Fruit fly (Drosophila melanogaster) whole organism, embryonic: ENCODE data around the gene CG31343.

Experiments used
- CG10979 ChIP-seq: fragments of 200-800 bp; sonication (Bioruptor generic); optimal IDR thresholded peaks from 2 replicates; lab custom pipeline; 2018; ENCODE audit warnings: missing biosample characterization, mild to moderate bottlenecking, missing genetic modification characterization, moderate library complexity
- CG11247 ChIP-seq: fragments of 200-800 bp; sonication (Bioruptor generic); IDR thresholded peaks from 2 replicates; pipeline ENCODE4 v1.3.6; 2022; ENCODE audit warnings: missing biosample characterization, missing genetic modification characterization
- CG11504 ChIP-seq: fragments of 200-800 bp; sonication (Bioruptor generic); optimal IDR thresholded peaks from 3 replicates; lab custom pipeline; 2019; ENCODE audit warnings: missing biosample characterization, mild to moderate bottlenecking, missing genetic modification characterization, moderate library complexity
- CG12769 ChIP-seq: fragments of 200-800 bp; sonication (Bioruptor generic); optimal IDR thresholded peaks from 2 replicates; lab custom pipeline; 2019; ENCODE audit warnings: missing biosample characterization, mild to moderate bottlenecking, missing genetic modification characterization, moderate library complexity
- CG13624 ChIP-seq: fragments of 200-800 bp; sonication (Bioruptor generic); optimal IDR thresholded peaks from 2 replicates; lab custom pipeline; 2016; ENCODE audit warnings: missing biosample characterization, missing genetic modification characterization
- CG15011 ChIP-seq: fragments of 200-800 bp; sonication (Bioruptor generic); optimal IDR thresholded peaks from 3 replicates; lab custom pipeline; 2018; ENCODE audit warnings: missing biosample characterization, mild to moderate bottlenecking, missing genetic modification characterization
- CG18011 ChIP-seq: fragments of 200-800 bp; sonication (Bioruptor generic); optimal IDR thresholded peaks from 2 replicates; lab custom pipeline; 2017; ENCODE audit warnings: missing biosample characterization, missing genetic modification characterization, mild to moderate bottlenecking, moderate library complexity, missing genotype
- CG32772 ChIP-seq: fragments of 200-800 bp; sonication (Bioruptor generic); IDR thresholded peaks from 2 replicates; pipeline ENCODE4 v1.3.6; 2022; ENCODE audit warnings: missing biosample characterization, missing genetic modification characterization
- CG6175 ChIP-seq: fragments of 200-800 bp; sonication (Bioruptor generic); IDR thresholded peaks from 3 replicates; pipeline ENCODE4 v1.3.6; 2022; ENCODE audit warnings: missing biosample characterization, missing genetic modification characterization
- CG6254 ChIP-seq: fragments of 200-800 bp; sonication (Bioruptor generic); optimal IDR thresholded peaks from 3 replicates; lab custom pipeline; 2017; ENCODE audit warnings: mild to moderate bottlenecking, missing biosample characterization, missing genetic modification reagents, missing genetic modification characterization
- CG7839 ChIP-seq: fragments of 200-800 bp; sonication (Bioruptor generic); optimal IDR thresholded peaks from 3 replicates; lab custom pipeline; 2018; ENCODE audit warnings: missing biosample characterization, mild to moderate bottlenecking, missing genetic modification characterization, moderate library complexity
- Camta ChIP-seq: fragments of 200-800 bp; sonication (Bioruptor generic); optimal IDR thresholded peaks from 2 replicates; lab custom pipeline; 2016; ENCODE audit warnings: missing biosample characterization, missing genetic modification characterization
- CoRest ChIP-seq: fragments of 200-800 bp; sonication (Bioruptor generic); optimal IDR thresholded peaks from 3 replicates; lab custom pipeline; 2018; ENCODE audit warnings: missing biosample characterization, mild to moderate bottlenecking, missing genetic modification characterization, moderate library complexity
- D19A ChIP-seq: fragments of 200-800 bp; optimal IDR thresholded peaks from 3 replicates; lab custom pipeline; 2019; ENCODE audit warnings: missing biosample characterization, mild to moderate bottlenecking, missing genetic modification characterization, moderate library complexity
- Drgx ChIP-seq: fragments of 200-800 bp; sonication (Bioruptor generic); IDR thresholded peaks from 2 replicates; pipeline ENCODE4 v1.3.6; 2022; ENCODE audit warnings: missing biosample characterization, missing genetic modification characterization
- Ets97D ChIP-seq: fragments of 200-800 bp; sonication (Bioruptor generic); optimal IDR thresholded peaks from 3 replicates; lab custom pipeline; 2016; ENCODE audit warnings: missing biosample characterization, missing genetic modification characterization
- Fer2 ChIP-seq: fragments of 200-800 bp; sonication (Bioruptor generic); optimal IDR thresholded peaks from 2 replicates; lab custom pipeline; 2018; ENCODE audit warnings: missing biosample characterization, mild to moderate bottlenecking, missing genetic modification characterization, moderate library complexity
- HLH3B ChIP-seq: fragments of 200-800 bp; sonication (Bioruptor generic); IDR thresholded peaks from 2 replicates; pipeline ENCODE4 v1.3.6; 2022; ENCODE audit warnings: missing biosample characterization, missing genetic modification characterization
- Meics ChIP-seq: fragments of 200-800 bp; sonication (Bioruptor generic); optimal IDR thresholded peaks from 2 replicates; lab custom pipeline; 2017; ENCODE audit warnings: missing biosample characterization, mild to moderate bottlenecking, missing genetic modification characterization
- NfI ChIP-seq: fragments of 200-800 bp; sonication (Bioruptor generic); optimal IDR thresholded peaks from 3 replicates; lab custom pipeline; 2018; ENCODE audit warnings: missing biosample characterization, mild to moderate bottlenecking, missing genetic modification characterization, moderate library complexity
- Ptx1 ChIP-seq: fragments of 200-800 bp; sonication (Bioruptor generic); IDR thresholded peaks from 2 replicates; pipeline ENCODE4 v1.3.6; 2022; ENCODE audit warnings: missing biosample characterization, missing genetic modification characterization
- Sin3A ChIP-seq: fragments of >200 bp; optimal IDR thresholded peaks from 2 replicates; lab custom pipeline; 2018
- Sox102F ChIP-seq: fragments of 200-800 bp; sonication (Bioruptor generic); optimal IDR thresholded peaks from 2 replicates; lab custom pipeline; 2018; ENCODE audit warnings: missing biosample characterization, mild to moderate bottlenecking, missing genetic modification characterization, moderate library complexity
- Xrp1 ChIP-seq: fragments of 200-800 bp; sonication (Bioruptor generic); IDR thresholded peaks from 2 replicates; pipeline ENCODE4 v1.3.6; 2022; ENCODE audit warnings: missing biosample characterization, missing genetic modification characterization
- ac ChIP-seq: fragments of 200-800 bp; sonication (Bioruptor generic); optimal IDR thresholded peaks from 3 replicates; lab custom pipeline; 2017; ENCODE audit warnings: missing biosample characterization, mild to moderate bottlenecking, missing genetic modification characterization
- aop ChIP-seq: fragments of 200-800 bp; sonication (Bioruptor generic); IDR thresholded peaks from 2 replicates; pipeline ENCODE4 v1.3.6; 2022; ENCODE audit warnings: missing biosample characterization, missing genetic modification characterization
- ase ChIP-seq: fragments of 200-800 bp; sonication (Bioruptor generic); IDR thresholded peaks from 3 replicates; pipeline ENCODE4 v1.3.6; 2022; ENCODE audit warnings: missing biosample characterization, missing genetic modification characterization
- bab2 ChIP-seq: fragments of 200-800 bp; sonication (Bioruptor generic); optimal IDR thresholded peaks from 2 replicates; lab custom pipeline; 2016; ENCODE audit warnings: missing biosample characterization, missing genetic modification characterization
- crc ChIP-seq: fragments of 200-800 bp; sonication (Bioruptor generic); optimal IDR thresholded peaks from 2 replicates; lab custom pipeline; 2016; ENCODE audit warnings: missing biosample characterization, missing genetic modification characterization
- croc ChIP-seq: fragments of 200-800 bp; sonication (Bioruptor generic); conservative IDR thresholded peaks from 3 replicates; pipeline ENCODE4 v1.3.6; 2022; ENCODE audit warnings: missing biosample characterization, missing genetic modification characterization
- dmrt99B ChIP-seq: fragments of 200-800 bp; sonication (Bioruptor generic); optimal IDR thresholded peaks from 2 replicates; lab custom pipeline; 2018; ENCODE audit warnings: missing biosample characterization, mild to moderate bottlenecking, missing genetic modification characterization, moderate library complexity
- gem ChIP-seq: fragments of 200-800 bp; sonication (Bioruptor generic); optimal IDR thresholded peaks from 2 replicates; lab custom pipeline; 2019; ENCODE audit warnings: missing biosample characterization, mild to moderate bottlenecking, missing genetic modification characterization, moderate library complexity
- hkb ChIP-seq, 2 experiments: fragments of 200-800 bp in 1 of 2; fragments of >200 bp in 1 of 2; sonication (Bioruptor generic) in 1 of 2; IDR thresholded peaks in 1 of 2; optimal IDR thresholded peaks in 1 of 2; 2 replicates each; pipeline versions ENCODE4 v1.3.6 to Lab custom; 2017 to 2022; ENCODE audit warnings: missing biosample characterization in 1 of 2, missing genetic modification characterization in 1 of 2
- mam ChIP-seq: fragments of 200-800 bp; sonication (Bioruptor generic); optimal IDR thresholded peaks from 3 replicates; lab custom pipeline; 2016; ENCODE audit warnings: missing biosample characterization, missing genetic modification characterization
- nerfin-1 ChIP-seq: fragments of 200-800 bp; sonication (Bioruptor generic); optimal IDR thresholded peaks from 3 replicates; lab custom pipeline; 2019; ENCODE audit warnings: missing biosample characterization, mild to moderate bottlenecking, missing genetic modification characterization, moderate library complexity
- nmo ChIP-seq: fragments of 200-800 bp; sonication (Bioruptor generic); optimal IDR thresholded peaks from 2 replicates; lab custom pipeline; 2018; ENCODE audit warnings: missing biosample characterization, mild to moderate bottlenecking, missing genetic modification characterization, moderate library complexity
- odd ChIP-seq: fragments of 200-800 bp; sonication (Bioruptor generic); optimal IDR thresholded peaks from 2 replicates; lab custom pipeline; 2017; ENCODE audit warnings: missing biosample characterization, mild to moderate bottlenecking, missing genetic modification characterization
- pan ChIP-seq, 4 experiments: fragments of >200 bp in 3 of 4; fragments of 200-800 bp in 1 of 4; sonication (Bioruptor generic) in 1 of 4; optimal IDR thresholded peaks in 3 of 4; IDR thresholded peaks in 1 of 4; 2 replicates each; pipeline versions ENCODE4 v1.3.6 to Lab custom; 2017 to 2022; ENCODE audit warnings: missing biosample characterization in 2 of 4, missing genetic modification characterization in 2 of 4, mixed read lengths in 1 of 4
- phol ChIP-seq: fragments of 200-800 bp; sonication (Bioruptor generic); optimal IDR thresholded peaks from 3 replicates; lab custom pipeline; 2018; ENCODE audit warnings: missing biosample characterization, mild to moderate bottlenecking, missing genetic modification characterization, moderate library complexity
- pita ChIP-seq: fragments of 200-800 bp; sonication (Bioruptor generic); optimal IDR thresholded peaks from 2 replicates; lab custom pipeline; 2017; ENCODE audit warnings: missing biosample characterization, mild to moderate bottlenecking, missing genetic modification characterization
- row ChIP-seq: fragments of 200-800 bp; sonication (Bioruptor generic); IDR thresholded peaks from 3 replicates; pipeline ENCODE4 v1.3.6; 2022; ENCODE audit warnings: missing biosample characterization, missing genetic modification characterization
- run ChIP-seq: fragments of 200-800 bp; sonication (Bioruptor generic); optimal IDR thresholded peaks from 3 replicates; lab custom pipeline; 2018; ENCODE audit warnings: missing biosample characterization, mild to moderate bottlenecking, missing genetic modification characterization
- sd ChIP-seq: fragments of 200-800 bp; sonication (Bioruptor generic); optimal IDR thresholded peaks from 3 replicates; lab custom pipeline; 2018; ENCODE audit warnings: missing biosample characterization, mild to moderate bottlenecking, missing genetic modification characterization, moderate library complexity
- sens ChIP-seq: fragments of 200-800 bp; sonication (Bioruptor generic); peaks from one replicate; lab custom pipeline; 2016; ENCODE audit warnings: missing biosample characterization, missing genetic modification characterization
- stwl ChIP-seq: fragments of 200-800 bp; sonication (Bioruptor generic); optimal IDR thresholded peaks from 3 replicates; lab custom pipeline; 2018; ENCODE audit warnings: missing biosample characterization, mild to moderate bottlenecking, missing genetic modification characterization, moderate library complexity
- tgo ChIP-seq: fragments of 200-800 bp; sonication (Bioruptor generic); IDR thresholded peaks from 3 replicates; pipeline ENCODE4 v1.3.6; 2022; ENCODE audit warnings: missing biosample characterization, missing genetic modification characterization
- tup ChIP-seq: fragments of 200-800 bp; sonication (Bioruptor generic); optimal IDR thresholded peaks from 2 replicates; lab custom pipeline; 2016; ENCODE audit warnings: missing biosample characterization, mild to moderate bottlenecking, missing genetic modification characterization, moderate library complexity
- wor ChIP-seq: fragments of 200-800 bp; sonication (Bioruptor generic); IDR thresholded peaks from 2 replicates; pipeline ENCODE4 v1.3.6; 2022; ENCODE audit warnings: missing biosample characterization, missing genetic modification characterization
- zfh1 ChIP-seq: fragments of 200-800 bp; sonication (Bioruptor generic); IDR thresholded peaks from 3 replicates; pipeline ENCODE4 v1.3.6; 2022; ENCODE audit warnings: missing biosample characterization, missing genetic modification characterization

CG31343 gene

dm6 chr3R:21730955-21731354 is 14.1 kb upstream of the CG31343 start:
- peak; percentile 94 for TF ChIP-seq CG18011
- TF ChIP-seq Meics (GFP tag; lab: Kevin White, UChicago): no peak
- peak; percentile 38 for TF ChIP-seq stwl

dm6 chr3R:21731682-21732081 is 13.4 kb upstream of the CG31343 start:
- TF ChIP-seq sens (peak; percentile 25), hkb (optimal IDR thresholded peaks at IDR 0.05; lab: Kevin White, UChicago) (no peak), hkb (GFP tag; IDR thresholded peaks at IDR 0.05; lab: Robert Waterston, UW) (peak; percentile 33; the same call in 1 of the 2 replicates), nerfin-1 (no peak), row (0 out of 3 replicates have a peak, but pooled peaks have one; percentile 28), D19A (tag; lab: Kevin White, UChicago) (no peak), dmrt99B (tag; lab: Kevin White, UChicago) (peak; percentile 16), Camta (GFP tag; lab: Kevin White, UChicago) (no peak), mam (GFP tag; lab: Kevin White, UChicago) (no peak), aop (GFP tag; lab: Robert Waterston, UW) (no peak), pan (optimal IDR thresholded peaks at IDR 0.05; lab: Kevin White, UChicago) (no peak), pan (GFP tag; optimal IDR thresholded peaks at IDR 0.05 in 1 of 2, IDR thresholded peaks at IDR 0.05 in 1 of 2) (peak in 1 of 2 experiments; percentile 46), NfI (GFP tag; lab: Kevin White, UChicago) (no peak), phol (tag; lab: Kevin White, UChicago) (peak; percentile 17), CG11247 (no peak), run (no peak), CG15011 (GFP tag; lab: Kevin White, UChicago) (no peak), sd (no peak), Drgx (GFP tag; lab: Robert Waterston, UW) (peak; percentile 52), tup (GFP tag; lab: Kevin White, UChicago) (no peak), Xrp1 (GFP tag; lab: Robert Waterston, UW) (peak; percentile 43; the same call in 1 of the 2 replicates), pita (GFP tag; lab: Kevin White, UChicago) (no peak), bab2 (GFP tag; lab: Kevin White, UChicago) (no peak), CG6254 (GFP tag; lab: Kevin White, UChicago) (no peak), CG6175 (GFP tag; lab: Robert Waterston, UW) (no peak), wor (0 out of 2 replicates have a peak, but pooled peaks have one; percentile 15), ac (GFP tag; lab: Kevin White, UChicago) (no peak), CoRest (tag; lab: Kevin White, UChicago) (no peak), CG11504 (peak; percentile 37), ase (GFP tag; lab: Robert Waterston, UW) (no peak), crc (GFP tag; lab: Kevin White, UChicago) (no peak), Ets97D (GFP tag; lab: Kevin White, UChicago) (no peak), zfh1 (GFP tag; lab: Robert Waterston, UW) (no peak), gem (tag; lab: Kevin White, UChicago) (peak; percentile 20), Ptx1 (GFP tag; lab: Robert Waterston, UW) (peak; percentile 38; the same call in 1 of the 2 replicates), CG12769 (no peak), Sox102F (peak; percentile 27), HLH3B (0 out of 2 replicates have a peak, but pooled peaks have one; percentile 3), Sin3A (lab: Kevin White, UChicago) (no peak), tgo (GFP tag; lab: Robert Waterston, UW) (no peak; the same call in 2 of the 3 replicates), Fer2 (no peak), CG10979 (tag; lab: Kevin White, UChicago) (peak; percentile 2), CG13624 (GFP tag; lab: Kevin White, UChicago) (no peak), croc (no peak), odd (GFP tag; lab: Kevin White, UChicago) (no peak), nmo (GFP tag; lab: Kevin White, UChicago) (peak; percentile 5), CG7839 (tag; lab: Kevin White, UChicago) (peak; percentile 5), CG32772 (GFP tag; lab: Robert Waterston, UW) (0 out of 2 replicates have a peak, but pooled peaks have one; percentile 5)
